Fruit fly (Drosophila melanogaster): ENCODE results near the gene BoYb.

- TF ChIP-seq CG15514 (GFP tag; optimal IDR thresholded peaks at IDR 0.05) (no peak), Dll (GFP tag; IDR thresholded peaks at IDR 0.05; ENCODE audit: partially characterized antibody) (no peak), so (GFP tag; IDR thresholded peaks at IDR 0.05) (no peak), Fer2 (tag; optimal IDR thresholded peaks at IDR 0.05) (no peak), ind (GFP tag; optimal IDR thresholded peaks at IDR 0.05) (no peak), dmrt11E (tag; optimal IDR thresholded peaks at IDR 0.05) (no peak), sens-2 (GFP tag; IDR thresholded peaks at IDR 0.05) (no peak), CG9727 (GFP tag; optimal IDR thresholded peaks at IDR 0.05) (no peak)
Observed at dm6 chr3L:22853412-22853811, 48.3 kb upstream of the BoYb start, which contains the start of gene CG32462.

All from whole organism, embryonic.